Worm (Caenorhabditis elegans) whole organism, L1 larva: ENCODE measurements around the gene mxl-1.

ENCODE experiments used
- C04F5.9 ChIP-seq: sonication (generic microtip); optimal IDR thresholded peaks from 2 replicates; lab custom pipeline; 2016; ENCODE audit warnings: missing genetic modification characterization, missing compliant biosample characterization
- C16A3.4 ChIP-seq: fragments of 150-350 bp; optimal IDR thresholded peaks from 2 replicates; lab custom pipeline; 2014; ENCODE audit warnings: missing biosample characterization, missing genetic modification characterization
- aha-1 ChIP-seq: fragments of 150-350 bp; optimal IDR thresholded peaks from 2 replicates; lab custom pipeline; 2014; ENCODE audit warnings: missing biosample characterization, missing genetic modification characterization
- alr-1 ChIP-seq: fragments of 200-800 bp; sonication (Bioruptor generic); optimal IDR thresholded peaks from 2 replicates; lab custom pipeline; 2018; ENCODE audit warnings: borderline replicate concordance, mild to moderate bottlenecking, missing genetic modification characterization, missing compliant biosample characterization
- aly-2 ChIP-seq: fragments of 150-350 bp; optimal IDR thresholded peaks from 2 replicates; lab custom pipeline; 2014; ENCODE audit warnings: missing biosample characterization, missing genetic modification characterization
- blmp-1 ChIP-seq: fragments of 150-350 bp; optimal IDR thresholded peaks from 2 replicates; lab custom pipeline; 2014; ENCODE audit warnings: missing biosample characterization, missing genetic modification characterization
- ceh-8 ChIP-seq: fragments of 200-800 bp; sonication (Bioruptor generic); optimal IDR thresholded peaks from 2 replicates; lab custom pipeline; 2018; ENCODE audit warnings: mild to moderate bottlenecking, missing genetic modification characterization, moderate library complexity, missing compliant biosample characterization
- ceh-82 ChIP-seq, 3 experiments: fragments of 150-350 bp in 1 of 3; sonication (generic microtip) in 2 of 3; optimal IDR thresholded peaks; 2 replicates each; lab custom pipeline; 2014 to 2017; ENCODE audit warnings: missing biosample characterization in 3 of 3, missing genetic modification characterization in 3 of 3
- ceh-88 ChIP-seq: fragments of 200-800 bp; sonication (Bioruptor generic); IDR thresholded peaks from 2 replicates; pipeline ENCODE4 v1.3.6; 2022; ENCODE audit warnings: missing genetic modification characterization, missing compliant biosample characterization
- ceh-90 ChIP-seq: sonication (generic microtip); optimal IDR thresholded peaks from 2 replicates; lab custom pipeline; 2016; ENCODE audit warnings: missing genetic modification characterization, missing compliant biosample characterization
- ces-1 ChIP-seq: fragments of 150-350 bp; optimal IDR thresholded peaks from 2 replicates; lab custom pipeline; 2014; ENCODE audit warnings: missing biosample characterization, missing genetic modification reagents, missing genetic modification characterization
- dsc-1 ChIP-seq: sonication (generic microtip); optimal IDR thresholded peaks from 2 replicates; lab custom pipeline; 2016; ENCODE audit warnings: mild to moderate bottlenecking, missing genetic modification characterization, missing compliant biosample characterization
- efl-1 ChIP-seq, 4 experiments: fragments of 150-350 bp; optimal IDR thresholded peaks in 3 of 4; peaks in 1 of 4; 1 replicate in 1 of 4; 2 replicates in 3 of 4; lab custom pipeline; 2014; ENCODE audit warnings: missing biosample characterization in 2 of 4, missing genetic modification characterization in 2 of 4, missing genetic modification reagents in 2 of 4
- efl-3 ChIP-seq: fragments of 200-800 bp; sonication (Bioruptor generic); optimal IDR thresholded peaks from 2 replicates; lab custom pipeline; 2018; ENCODE audit warnings: mild to moderate bottlenecking, missing genetic modification characterization, missing compliant biosample characterization
- egl-13 ChIP-seq: sonication (generic microtip); optimal IDR thresholded peaks from 2 replicates; lab custom pipeline; 2016; ENCODE audit warnings: missing genotype, missing genetic modification reagents, missing genetic modification characterization, missing compliant biosample characterization
- elt-3 ChIP-seq, 6 experiments: fragments of 150-350 bp in 1 of 6; sonication (generic microtip); optimal IDR thresholded peaks; 2 replicates each; lab custom pipeline; 2017 to 2018; ENCODE audit warnings: missing biosample characterization in 6 of 6, missing genetic modification characterization in 6 of 6, inconsistent platforms in 1 of 6
- ets-5 ChIP-seq: fragments of 200-800 bp; sonication (Bioruptor generic); IDR thresholded peaks from 2 replicates; pipeline ENCODE4 v1.3.6; 2022; ENCODE audit warnings: missing genetic modification characterization, missing compliant biosample characterization
- fkh-4 ChIP-seq: sonication (generic microtip); optimal IDR thresholded peaks from 2 replicates; lab custom pipeline; 2016; ENCODE audit warnings: missing compliant biosample characterization, missing genetic modification characterization, borderline replicate concordance
- fkh-8 ChIP-seq: sonication (generic microtip); optimal IDR thresholded peaks from 2 replicates; lab custom pipeline; 2016; ENCODE audit warnings: mild to moderate bottlenecking, missing genetic modification characterization, missing compliant biosample characterization
- grh-1 ChIP-seq: fragments of 200-800 bp; sonication (Bioruptor generic); IDR thresholded peaks from 2 replicates; pipeline ENCODE4 v1.3.6; 2022; ENCODE audit warnings: missing genetic modification reagents, missing genetic modification characterization, missing compliant biosample characterization
- lin-13 ChIP-seq: fragments of 150-350 bp; optimal IDR thresholded peaks from 2 replicates; lab custom pipeline; 2014; ENCODE audit warnings: missing biosample characterization, missing genetic modification reagents, missing genetic modification characterization
- lin-14 ChIP-seq: fragments of 200-800 bp; sonication (Bioruptor generic); optimal IDR thresholded peaks from 2 replicates; lab custom pipeline; 2018; ENCODE audit warnings: mild to moderate bottlenecking, missing genetic modification characterization, moderate library complexity, missing compliant biosample characterization
- lin-39 ChIP-seq: fragments of 150-350 bp; optimal IDR thresholded peaks from 2 replicates; lab custom pipeline; 2014; ENCODE audit warnings: missing biosample characterization, missing genetic modification reagents, missing genetic modification characterization
- lir-3 ChIP-seq: sonication (generic microtip); optimal IDR thresholded peaks from 2 replicates; lab custom pipeline; 2016; ENCODE audit warnings: mild to moderate bottlenecking, missing genetic modification characterization, moderate library complexity, missing compliant biosample characterization; ENCODE audit not compliant: poor library complexity
- lsy-2 ChIP-seq, 2 experiments: fragments of 150-350 bp; optimal IDR thresholded peaks; 2 replicates each; lab custom pipeline; 2014; ENCODE audit warnings: missing biosample characterization in 2 of 2, missing genetic modification characterization in 2 of 2
- mdl-1 ChIP-seq, 2 experiments: fragments of 150-350 bp; optimal IDR thresholded peaks; 2 replicates each; lab custom pipeline; 2014 to 2017; ENCODE audit warnings: missing biosample characterization in 2 of 2, missing genetic modification characterization in 2 of 2, inconsistent platforms in 1 of 2
- mep-1 ChIP-seq: fragments of 150-350 bp; optimal IDR thresholded peaks from 2 replicates; lab custom pipeline; 2014; ENCODE audit warnings: missing biosample characterization, missing genetic modification characterization
- nhr-19 ChIP-seq: fragments of 200-800 bp; sonication (Bioruptor generic); conservative IDR thresholded peaks from 2 replicates; pipeline ENCODE4 v1.3.6; 2022; ENCODE audit warnings: missing genetic modification characterization, missing compliant biosample characterization
- nhr-28 ChIP-seq: fragments of 150-350 bp; optimal IDR thresholded peaks from 2 replicates; lab custom pipeline; 2014; ENCODE audit warnings: missing biosample characterization, missing genetic modification characterization
- nhr-47 ChIP-seq: sonication (generic microtip); optimal IDR thresholded peaks from 2 replicates; lab custom pipeline; 2016; ENCODE audit warnings: mild to moderate bottlenecking, missing genetic modification characterization, moderate library complexity, missing compliant biosample characterization
- nhr-71 ChIP-seq: sonication (generic microtip); optimal IDR thresholded peaks from 2 replicates; lab custom pipeline; 2016; ENCODE audit warnings: mild to moderate bottlenecking, missing genetic modification characterization, moderate library complexity, missing compliant biosample characterization
- nhr-76 ChIP-seq: sonication (generic microtip); optimal IDR thresholded peaks from 2 replicates; lab custom pipeline; 2017; ENCODE audit warnings: missing biosample characterization, missing genetic modification characterization
- nhr-84 ChIP-seq: sonication (generic microtip); optimal IDR thresholded peaks from 2 replicates; lab custom pipeline; 2017; ENCODE audit warnings: missing biosample characterization, missing genetic modification characterization
- nhr-85 ChIP-seq: sonication (generic microtip); peaks from one replicate; lab custom pipeline; 2016; ENCODE audit warnings: missing genetic modification characterization, inconsistent platforms, missing compliant biosample characterization
- nhr-90 ChIP-seq: sonication (generic microtip); optimal IDR thresholded peaks from 2 replicates; lab custom pipeline; 2016; ENCODE audit warnings: mild to moderate bottlenecking, missing genetic modification characterization, missing compliant biosample characterization; ENCODE audit not compliant: poor library complexity
- pax-3 ChIP-seq: fragments of 200-800 bp; sonication (Bioruptor generic); optimal IDR thresholded peaks from 2 replicates; lab custom pipeline; 2018; ENCODE audit warnings: mild to moderate bottlenecking, missing genetic modification characterization, moderate library complexity, missing compliant biosample characterization
- pqm-1 ChIP-seq: sonication (generic microtip); optimal IDR thresholded peaks from 3 replicates; lab custom pipeline; 2017; ENCODE audit warnings: missing biosample characterization, missing genetic modification characterization
- rnt-1 ChIP-seq: sonication (generic microtip); optimal IDR thresholded peaks from 2 replicates; lab custom pipeline; 2016; ENCODE audit warnings: mild to moderate bottlenecking, missing genetic modification characterization, moderate library complexity, missing compliant biosample characterization
- skn-1 ChIP-seq: fragments of 150-350 bp; optimal IDR thresholded peaks from 2 replicates; lab custom pipeline; 2014; ENCODE audit warnings: missing biosample characterization, missing genetic modification characterization
- snpc-4 ChIP-seq: fragments of 150-350 bp; optimal IDR thresholded peaks from 2 replicates; lab custom pipeline; 2014; ENCODE audit warnings: missing biosample characterization, missing genetic modification characterization
- snu-23 ChIP-seq: sonication (generic microtip); optimal IDR thresholded peaks from 2 replicates; lab custom pipeline; 2016; ENCODE audit warnings: missing genetic modification characterization, missing compliant biosample characterization
- swsn-7 ChIP-seq: sonication (generic microtip); optimal IDR thresholded peaks from 2 replicates; lab custom pipeline; 2016; ENCODE audit warnings: missing genetic modification characterization, missing compliant biosample characterization
- tlp-1 ChIP-seq: fragments of 150-350 bp; optimal IDR thresholded peaks from 2 replicates; lab custom pipeline; 2014; ENCODE audit warnings: missing biosample characterization, missing genetic modification characterization
- unc-62 ChIP-seq: fragments of 150-350 bp; optimal IDR thresholded peaks from 2 replicates; lab custom pipeline; 2014; ENCODE audit warnings: missing biosample characterization, missing genetic modification reagents, missing genetic modification characterization
- unc-98 ChIP-seq: fragments of 200-800 bp; sonication (Bioruptor generic); IDR thresholded peaks from 2 replicates; pipeline ENCODE4 v1.3.6; 2022; ENCODE audit warnings: missing genetic modification characterization, missing compliant biosample characterization
- vab-15 ChIP-seq: sonication (generic microtip); optimal IDR thresholded peaks from 2 replicates; lab custom pipeline; 2017; ENCODE audit warnings: missing genotype, mild to moderate bottlenecking, missing genetic modification characterization, missing compliant biosample characterization
- zip-4 ChIP-seq: fragments of 200-800 bp; sonication (Bioruptor generic); optimal IDR thresholded peaks from 2 replicates; lab custom pipeline; 2018; ENCODE audit warnings: mild to moderate bottlenecking, missing genetic modification characterization, moderate library complexity, missing compliant biosample characterization
- ztf-11 ChIP-seq, 2 experiments: sonication (generic microtip); optimal IDR thresholded peaks; 2 replicates each; lab custom pipeline; 2016 to 2017; ENCODE audit warnings: missing genetic modification characterization in 2 of 2, missing biosample characterization in 1 of 2, missing compliant biosample characterization in 1 of 2
- ztf-4 ChIP-seq: fragments of 150-350 bp; optimal IDR thresholded peaks from 2 replicates; lab custom pipeline; 2014; ENCODE audit warnings: missing biosample characterization, missing genetic modification characterization

The mxl-1 gene

DNA sequence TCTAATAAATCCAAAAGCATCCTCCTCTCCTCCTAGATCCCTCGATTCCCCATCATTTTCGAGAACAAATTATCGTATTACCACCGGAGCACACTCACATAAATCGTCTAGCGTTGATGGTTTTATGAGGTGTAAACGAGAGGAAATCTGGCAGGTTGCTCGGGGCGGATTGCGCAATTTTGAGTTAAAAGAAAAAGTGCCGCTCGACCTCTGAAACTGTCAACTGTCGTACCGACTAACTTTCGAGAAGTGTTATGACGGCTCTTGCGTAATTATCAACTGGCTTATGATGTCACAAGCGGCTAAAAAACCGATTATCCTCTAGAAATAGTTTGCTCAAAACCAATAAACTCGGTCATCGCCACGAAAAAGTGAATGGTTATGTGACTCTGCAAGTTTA lies 38.2 kb upstream of the mxl-1 start:
- TF ChIP-seq nhr-90 (tag; lab: Kevin White, UChicago) (no peak), C16A3.4 (no peak), ztf-4 (tag; lab: Kevin White, UChicago) (no peak), mdl-1 (tag; optimal IDR thresholded peaks at IDR 0.05; lab: Kevin White, UChicago) (no peak), lin-39 (tag; lab: Kevin White, UChicago) (no peak), tlp-1 (tag; lab: Kevin White, UChicago) (no peak), pqm-1 (tag; lab: Kevin White, UChicago) (no peak), pax-3 (tag; lab: Kevin White, UChicago) (no peak)

ce11 chrV:11209452-11210188 lies 35.0 kb upstream of the mxl-1 start:
- no peak for TF ChIP-seq ets-5 (GFP tag; lab: Robert Waterston, UW)
- TF ChIP-seq ceh-90 (tag; lab: Kevin White, UChicago): no peak
- TF ChIP-seq lir-3 (tag; lab: Kevin White, UChicago): no peak
- peak; percentile 40 for TF ChIP-seq blmp-1 (tag; lab: Kevin White, UChicago)
- peak; percentile 44 for TF ChIP-seq fkh-8 (tag; lab: Kevin White, UChicago)
- TF ChIP-seq efl-1 (optimal IDR thresholded peaks at IDR 0.05; lab: Kevin White, UChicago): no peak
- TF ChIP-seq efl-1 (GFP tag; optimal IDR thresholded peaks at IDR 0.05 in 1 of 2; lab: Kevin White, UChicago): no peak
- no peak for TF ChIP-seq nhr-47 (tag; lab: Kevin White, UChicago)
- peak; percentile 17 for TF ChIP-seq pax-3 (tag; lab: Kevin White, UChicago)
- no peak for TF ChIP-seq alr-1 (tag; lab: Kevin White, UChicago)
- TF ChIP-seq unc-62: no peak
- TF ChIP-seq ceh-8 (GFP tag; lab: Kevin White, UChicago): peak; percentile 32
- no peak for TF ChIP-seq nhr-85
- TF ChIP-seq swsn-7 (tag; lab: Kevin White, UChicago): no peak
- no peak for TF ChIP-seq fkh-4 (tag; lab: Kevin White, UChicago)
- TF ChIP-seq nhr-19: no peak
- no peak for TF ChIP-seq ces-1 (GFP tag; lab: Kevin White, UChicago)
- TF ChIP-seq skn-1 (tag; lab: Kevin White, UChicago): no peak
- TF ChIP-seq nhr-84 (tag; lab: Kevin White, UChicago): no peak
- TF ChIP-seq elt-3 (tag; optimal IDR thresholded peaks at IDR 0.05; lab: Kevin White, UChicago): no peak
- no peak for TF ChIP-seq nhr-76 (tag; lab: Kevin White, UChicago)
- no peak for TF ChIP-seq efl-3 (GFP tag; lab: Kevin White, UChicago)
- TF ChIP-seq rnt-1 (tag; lab: Kevin White, UChicago): no peak
- TF ChIP-seq grh-1: no peak
- TF ChIP-seq nhr-28 (tag; lab: Kevin White, UChicago): no peak
- no peak for TF ChIP-seq C04F5.9 (tag; lab: Kevin White, UChicago)
- TF ChIP-seq lin-14 (GFP tag; lab: Kevin White, UChicago): no peak
- TF ChIP-seq snu-23: no peak
- no peak for TF ChIP-seq unc-98 (GFP tag; lab: Robert Waterston, UW)
- TF ChIP-seq lin-13 (GFP tag; lab: Kevin White, UChicago): no peak
- TF ChIP-seq aha-1 (tag; lab: Kevin White, UChicago): no peak
- TF ChIP-seq snpc-4 (tag; lab: Kevin White, UChicago): no peak
- TF ChIP-seq nhr-90 (tag; lab: Kevin White, UChicago): no peak
- no peak for TF ChIP-seq ztf-11 (tag; optimal IDR thresholded peaks at IDR 0.05; lab: Kevin White, UChicago)
- no peak for TF ChIP-seq nhr-71 (tag; lab: Kevin White, UChicago)
- no peak for TF ChIP-seq zip-4 (GFP tag; lab: Kevin White, UChicago)
- no peak for TF ChIP-seq aly-2 (tag; lab: Kevin White, UChicago)
- peak; percentile 95 for TF ChIP-seq dsc-1 (tag; lab: Kevin White, UChicago)
- no peak for TF ChIP-seq ceh-82 (tag; optimal IDR thresholded peaks at IDR 0.05; lab: Kevin White, UChicago)
- TF ChIP-seq lsy-2 (tag; optimal IDR thresholded peaks at IDR 0.05; lab: Kevin White, UChicago): no peak
- TF ChIP-seq egl-13 (tag; lab: Kevin White, UChicago): no peak
- no peak for TF ChIP-seq vab-15 (tag; lab: Kevin White, UChicago)
- no peak for TF ChIP-seq ceh-88 (GFP tag; lab: Robert Waterston, UW)
- TF ChIP-seq pqm-1 (tag; lab: Kevin White, UChicago): no peak
- no peak for TF ChIP-seq mep-1
